In the genomic region with DNA sequence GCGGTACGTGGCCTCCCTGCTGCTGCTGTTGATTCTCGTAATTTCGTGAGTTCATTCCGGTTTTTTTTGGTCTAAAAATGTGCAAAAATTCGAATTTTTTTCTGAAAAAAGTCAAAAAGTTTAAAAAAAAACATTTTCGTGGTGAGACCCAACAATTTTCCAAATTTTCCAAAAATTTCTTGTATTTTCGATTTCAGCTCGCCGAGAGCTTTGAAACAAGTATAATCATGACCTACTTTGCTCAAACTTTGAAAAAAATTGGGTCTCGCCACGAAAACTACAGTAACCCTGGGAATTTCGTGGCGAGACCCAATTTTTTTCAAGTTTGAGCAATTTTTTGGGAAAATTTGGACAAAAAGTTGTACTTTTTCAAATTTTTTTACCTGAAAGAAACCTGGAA, we compare ENCODE assay signal across 2 worm cellular contexts.
A peak's percentile ranks its signal among the peaks of the same experiment; 100 is the strongest.
TF ChIP-seq lines count a peak whose summit lies in the region.

A gene (minus strand): TSS at position 101 of the 400 bp plus-strand sequence.

TF ChIP-seq in whole organism, L1 larva, 84 proteins besides CTCF, POLR2A, EP300 and RAD21:
- no peak for TF ChIP-seq nhr-11 (tag; optimal IDR thresholded peaks at IDR 0.05; lab: Kevin White, UChicago)
- no peak for TF ChIP-seq C16A3.4 (tag; optimal IDR thresholded peaks at IDR 0.05; lab: Kevin White, UChicago)
- no peak for TF ChIP-seq lin-14 (GFP tag; optimal IDR thresholded peaks at IDR 0.05; lab: Kevin White, UChicago)
- no peak for TF ChIP-seq lir-3 (tag; optimal IDR thresholded peaks at IDR 0.05; lab: Kevin White, UChicago; ENCODE audit: poor library complexity)
- TF ChIP-seq ceh-8 (GFP tag; optimal IDR thresholded peaks at IDR 0.05; lab: Kevin White, UChicago), result no peak
- TF ChIP-seq nhr-77 (tag; optimal IDR thresholded peaks at IDR 0.05; lab: Kevin White, UChicago), result no peak
- no peak for TF ChIP-seq nhr-20 (tag; optimal IDR thresholded peaks at IDR 0.05; lab: Kevin White, UChicago)
- TF ChIP-seq snpc-4 (tag; optimal IDR thresholded peaks at IDR 0.05; lab: Kevin White, UChicago), result no peak
- peak; percentile 47 for TF ChIP-seq nhr-85 (tag; lab: Kevin White, UChicago)

TF ChIP-seq in whole organism, young adult, 124 proteins besides CTCF, POLR2A, EP300 and RAD21:
- TF ChIP-seq F22D6.2 (tag; optimal IDR thresholded peaks at IDR 0.05; lab: Kevin White, UChicago), result no peak
- TF ChIP-seq zfh-2 (GFP tag; conservative IDR thresholded peaks at IDR 0.05; lab: Robert Waterston, UW), result no peak
- no peak for TF ChIP-seq B0019.2 (GFP tag; conservative IDR thresholded peaks at IDR 0.05; lab: Robert Waterston, UW)
- TF ChIP-seq F33H1.4 (GFP tag; IDR thresholded peaks at IDR 0.05; lab: Robert Waterston, UW), result peak; percentile 46
- no peak for TF ChIP-seq fkh-3 (tag; optimal IDR thresholded peaks at IDR 0.05; lab: Kevin White, UChicago)
- no peak for TF ChIP-seq him-1 (tag; optimal IDR thresholded peaks at IDR 0.05; lab: Kevin White, UChicago)
- no peak for TF ChIP-seq efl-1 (GFP tag; optimal IDR thresholded peaks at IDR 0.05; lab: Kevin White, UChicago)
